Fruit fly (Drosophila melanogaster): ENCODE data around the gene zormin.

Gene zormin

DNA sequence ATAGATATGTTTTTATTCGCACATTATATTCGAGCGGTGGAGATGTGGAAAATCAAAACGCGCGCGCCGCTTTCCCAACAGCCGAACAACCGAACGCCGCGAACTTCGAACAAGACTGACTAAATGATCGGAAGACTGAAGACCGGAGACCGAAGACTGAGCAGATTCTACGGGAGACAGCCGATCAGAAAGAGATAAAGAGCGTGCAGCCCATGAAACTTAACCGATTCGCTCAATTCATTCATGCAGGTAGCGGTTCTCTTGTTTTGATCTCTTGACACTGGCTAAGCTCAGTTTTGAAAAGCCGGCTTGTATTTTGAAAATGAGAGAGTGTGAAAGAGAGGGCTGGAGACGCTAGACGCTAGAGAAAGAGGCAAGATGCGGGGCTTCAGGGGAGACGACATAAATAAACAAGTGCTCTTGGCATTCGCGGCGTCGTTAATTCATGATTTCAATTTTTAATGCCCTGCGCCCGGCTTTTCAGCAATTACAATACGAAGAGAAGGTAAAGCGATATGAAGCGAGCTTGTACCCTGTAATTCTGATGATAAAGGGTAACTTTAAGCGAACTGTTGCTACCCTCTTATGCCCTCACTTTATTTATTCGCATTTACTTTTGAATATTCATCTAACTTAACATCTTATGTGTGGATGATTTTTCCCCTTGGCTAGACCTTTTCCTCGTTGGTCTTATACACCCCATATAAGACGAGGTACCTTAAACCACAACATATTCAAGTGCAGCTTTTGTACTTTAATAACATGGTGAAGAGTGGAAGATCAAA lies at the start of gene zormin:
Gene zormin (minus strand): TSS at position 113 of the 785 bp plus-strand sequence.
- TF ChIP-seq CTCF (optimal IDR thresholded peaks at IDR 0.05) (no peak), CG8478 (optimal IDR thresholded peaks at IDR 0.05) (no peak)

DNA sequence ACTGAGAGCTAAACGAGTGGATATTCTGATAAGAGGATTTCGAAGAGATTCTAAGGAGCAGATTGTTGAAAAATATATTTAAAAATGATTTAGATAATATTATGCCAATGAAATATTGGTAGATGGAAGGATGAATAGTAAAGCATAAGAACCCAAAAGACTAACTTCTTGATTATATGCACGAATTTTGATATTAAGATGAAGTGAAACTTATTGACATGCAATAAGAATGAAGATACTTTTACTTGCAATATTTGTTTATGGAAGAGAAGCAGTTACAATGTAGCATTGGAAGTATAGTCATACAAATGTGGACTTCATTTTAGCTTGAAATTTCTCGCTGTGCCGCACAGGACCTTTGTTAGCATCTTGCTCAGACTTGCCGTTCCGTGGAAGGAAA lies 45.2 kb upstream of the zormin start, which contains the start of gene CG8960:
Gene CG8960 (plus strand): TSS at position 301 of the 400 bp plus-strand sequence.
- no peak for TF ChIP-seq CG8478 (optimal IDR thresholded peaks at IDR 0.05)
- TF ChIP-seq CTCF (optimal IDR thresholded peaks at IDR 0.05): no peak

DNA sequence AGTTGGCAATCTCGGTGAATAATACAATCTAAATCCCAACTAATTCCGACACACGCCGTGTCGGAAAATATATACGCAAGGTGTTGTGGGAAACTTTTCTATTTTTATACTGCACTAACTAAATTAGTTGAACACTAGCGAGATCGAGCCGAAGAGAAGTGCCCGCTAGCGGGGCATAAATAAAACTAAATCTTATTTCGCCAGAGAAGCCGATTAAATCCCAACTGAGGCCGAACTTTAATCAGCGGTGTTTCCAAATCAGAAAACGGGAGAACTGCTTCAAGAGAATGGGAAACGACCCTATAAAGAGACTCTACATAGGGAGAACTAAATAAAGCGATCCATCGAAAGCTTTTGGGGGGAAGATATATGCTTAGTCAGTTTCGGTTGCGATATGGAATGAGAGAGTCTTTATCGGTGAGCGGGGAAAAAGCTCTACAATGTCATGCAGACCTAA lies 40.5 kb upstream of the zormin start, which contains the start of gene CG5707:
Gene CG5707 (minus strand): TSS at position 228 of the 457 bp plus-strand sequence.
- TF ChIP-seq CTCF (optimal IDR thresholded peaks at IDR 0.05): no peak
- peak; percentile 16 for TF ChIP-seq CG8478 (optimal IDR thresholded peaks at IDR 0.05)

DNA sequence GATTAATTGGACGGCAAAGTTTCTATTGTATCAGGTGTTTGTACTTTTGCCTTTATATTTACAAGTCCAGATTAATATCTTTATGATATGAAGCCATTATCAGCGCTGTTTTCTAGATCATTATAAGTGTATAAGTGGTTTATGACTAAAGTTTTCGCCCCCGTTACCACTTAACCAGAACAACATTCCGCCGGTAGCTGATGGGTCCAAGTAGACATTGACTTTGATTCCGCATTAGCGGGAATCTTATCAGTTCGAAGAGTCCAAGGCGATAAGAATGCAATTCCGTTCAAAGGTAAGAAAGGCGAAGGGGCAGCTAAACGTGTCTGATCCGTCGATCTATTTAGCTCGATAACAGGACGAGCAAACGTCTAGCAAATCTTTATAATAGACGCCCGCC lies 40.0 kb upstream of the zormin start:
- TF ChIP-seq CTCF (optimal IDR thresholded peaks at IDR 0.05) (no peak), CG8478 (optimal IDR thresholded peaks at IDR 0.05) (no peak)

DNA sequence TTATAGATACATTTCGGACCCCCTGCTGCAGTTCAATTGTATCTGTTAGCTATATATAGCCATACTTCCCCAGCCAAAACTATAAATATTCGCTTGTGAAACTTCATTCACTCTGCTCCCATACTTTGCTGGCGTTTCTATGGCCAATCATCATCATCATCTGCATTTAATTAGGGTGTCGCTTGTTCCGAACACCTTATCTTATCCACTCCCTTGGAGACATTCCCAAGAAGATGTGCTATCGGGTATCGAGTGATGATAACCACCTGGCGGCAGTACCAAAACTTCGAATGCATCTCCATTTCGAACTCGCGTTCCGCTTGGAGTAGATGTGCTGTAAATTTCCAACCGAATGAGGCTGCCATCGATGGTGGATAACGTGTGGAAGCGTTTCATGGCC lies 34.1 kb upstream of the zormin start, which contains the start of gene CG13810:
Gene CG13810 (plus strand): TSS at position 301 of the 400 bp plus-strand sequence.
- TF ChIP-seq CG8478 (optimal IDR thresholded peaks at IDR 0.05) (no peak), CTCF (optimal IDR thresholded peaks at IDR 0.05) (no peak)

DNA sequence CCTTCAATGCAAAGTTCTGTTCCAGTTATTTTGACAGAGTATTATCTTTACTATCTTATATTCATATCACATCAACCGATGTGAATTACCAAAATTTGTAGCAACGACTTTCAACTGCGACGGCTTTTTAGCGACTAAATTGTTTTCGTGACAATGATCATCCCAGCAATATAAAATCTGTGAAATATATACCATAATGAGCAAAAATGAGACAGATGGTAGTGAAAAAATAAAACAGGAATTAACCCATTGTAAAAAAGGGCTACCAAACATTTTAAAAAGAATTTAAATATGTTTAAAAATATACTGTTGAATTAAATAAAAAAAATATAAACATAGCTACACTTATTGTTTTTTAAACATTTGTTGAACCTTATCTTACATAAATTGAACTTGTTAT lies 22.7 kb upstream of the zormin start, which contains the start of gene CG15820:
Gene CG15820 (minus strand): TSS at position 101 of the 400 bp plus-strand sequence.
- TF ChIP-seq CTCF (optimal IDR thresholded peaks at IDR 0.05) (no peak), CG8478 (optimal IDR thresholded peaks at IDR 0.05) (no peak)

DNA sequence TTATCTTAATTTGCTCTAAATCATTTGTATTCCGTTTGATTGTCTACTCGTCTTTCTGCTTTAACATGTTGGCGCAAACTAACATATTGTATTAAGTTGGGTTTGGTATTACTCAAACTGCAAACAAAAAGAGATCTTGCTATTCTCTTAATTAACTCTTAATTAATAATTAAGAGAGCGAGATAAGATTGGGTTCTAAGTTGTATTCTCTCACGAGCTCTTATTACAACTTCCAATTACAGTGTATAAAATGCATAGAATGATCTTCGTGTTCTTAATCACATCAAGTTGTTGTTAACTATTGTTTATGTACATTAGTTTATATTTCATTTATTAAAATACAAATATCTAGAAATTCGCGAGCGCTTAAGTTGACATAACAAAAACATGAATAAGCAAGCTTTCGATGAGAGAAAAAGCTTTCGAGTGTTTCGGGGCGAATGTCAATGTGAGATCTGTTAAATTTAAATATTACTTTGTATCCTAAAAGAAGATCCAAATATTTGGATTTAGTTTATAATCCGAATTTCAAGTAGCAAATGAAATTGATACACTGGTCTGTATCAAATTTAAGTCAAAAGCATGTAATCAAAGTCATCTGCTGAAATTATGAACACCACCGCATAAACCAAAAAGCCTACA lies 19.5 kb upstream of the zormin start, which contains the start of gene CG5704:
Gene CG5704 (minus strand): TSS at position 87 of the 642 bp plus-strand sequence.
- TF ChIP-seq CTCF (optimal IDR thresholded peaks at IDR 0.05) (no peak), CG8478 (optimal IDR thresholded peaks at IDR 0.05) (no peak)

DNA sequence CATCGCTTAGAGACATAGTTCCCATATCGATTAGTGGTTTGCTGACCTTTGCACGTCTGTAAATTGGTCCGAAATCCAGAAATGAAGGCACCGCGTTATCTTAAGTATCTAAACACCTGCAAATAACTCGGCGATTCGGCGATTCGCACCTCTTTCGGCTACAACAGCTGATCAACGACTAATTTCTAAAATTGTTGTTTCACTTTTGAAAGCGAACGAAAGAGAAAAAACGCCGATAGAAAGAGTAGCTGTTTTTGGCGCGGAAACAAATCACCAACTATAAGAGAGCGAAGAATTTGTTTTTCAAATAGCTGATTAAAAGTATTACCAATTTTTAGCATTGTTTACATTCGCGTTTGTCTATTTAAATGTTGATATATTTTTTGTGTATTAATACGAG lies 17.5 kb upstream of the zormin start, which contains the start of gene CG15879:
Gene CG15879 (minus strand): TSS at position 155 of the 400 bp plus-strand sequence.
- no peak for TF ChIP-seq CG8478 (optimal IDR thresholded peaks at IDR 0.05)
- no peak for TF ChIP-seq CTCF (optimal IDR thresholded peaks at IDR 0.05)

DNA sequence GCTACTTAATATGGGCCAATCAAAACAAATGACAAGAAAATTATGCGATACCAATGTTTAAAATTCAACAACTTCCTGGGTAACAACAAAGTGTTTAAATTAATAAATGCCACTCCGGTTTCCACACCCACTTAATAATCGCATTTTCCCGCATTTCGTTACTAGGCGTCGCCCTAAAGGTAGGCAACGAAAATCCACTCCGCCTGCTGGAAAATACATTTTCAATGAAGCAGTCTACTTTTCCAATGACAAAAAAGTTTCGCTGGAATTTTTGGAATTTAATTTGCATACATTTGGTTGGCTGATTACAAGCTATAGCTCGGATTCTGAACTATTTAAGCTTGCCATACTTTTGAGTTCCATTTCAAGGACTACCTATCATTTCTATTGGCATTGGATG lies 15.3 kb upstream of the zormin start:
- no peak for TF ChIP-seq CG8478 (optimal IDR thresholded peaks at IDR 0.05)
- TF ChIP-seq CTCF (optimal IDR thresholded peaks at IDR 0.05): no peak

DNA sequence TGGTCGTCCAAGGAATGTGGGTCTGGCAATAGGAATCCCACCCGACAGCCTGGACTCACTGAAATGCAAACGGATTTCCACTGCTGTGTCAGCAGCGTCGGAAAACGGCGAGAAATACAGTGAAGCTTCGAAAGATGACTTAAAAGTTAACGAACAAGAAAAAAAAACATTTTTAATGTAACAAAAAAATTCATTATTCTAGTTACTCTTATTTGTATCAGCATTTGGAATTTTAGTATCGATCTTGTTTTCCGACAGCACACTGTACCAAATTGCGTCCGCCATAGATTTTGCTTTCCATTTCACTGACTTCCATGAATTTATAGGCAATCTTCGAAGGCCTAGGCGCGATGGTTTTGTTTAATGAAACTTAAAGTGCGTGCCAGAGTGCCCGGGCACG lies 13.3 kb upstream of the zormin start:
- no peak for TF ChIP-seq CTCF (optimal IDR thresholded peaks at IDR 0.05)
- no peak for TF ChIP-seq CG8478 (optimal IDR thresholded peaks at IDR 0.05)

DNA sequence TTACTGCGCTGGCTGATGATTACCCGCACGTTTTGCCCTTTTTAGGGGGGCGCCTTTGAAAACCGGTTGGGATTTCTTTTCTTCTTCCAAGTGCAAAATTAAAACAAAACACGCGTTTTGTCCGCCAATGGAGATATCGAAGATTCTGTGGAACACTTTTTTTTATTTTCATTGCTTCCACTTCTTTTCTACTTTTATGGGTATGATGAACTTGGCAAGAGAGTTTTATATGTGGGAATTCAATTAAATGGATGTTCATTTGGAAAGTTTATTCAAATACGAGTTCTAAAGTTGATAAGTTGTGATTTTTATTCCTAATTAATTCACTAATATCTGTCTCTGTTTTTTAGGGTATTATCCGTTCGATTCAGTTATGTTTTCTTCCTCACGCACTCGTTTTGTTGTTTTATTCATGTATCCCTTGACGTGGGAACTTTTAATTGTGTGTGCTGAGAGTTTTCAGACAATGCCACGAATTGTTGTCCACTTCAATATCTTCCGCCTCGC lies 12.6 kb upstream of the zormin start:
- no peak for TF ChIP-seq CTCF (optimal IDR thresholded peaks at IDR 0.05)

DNA sequence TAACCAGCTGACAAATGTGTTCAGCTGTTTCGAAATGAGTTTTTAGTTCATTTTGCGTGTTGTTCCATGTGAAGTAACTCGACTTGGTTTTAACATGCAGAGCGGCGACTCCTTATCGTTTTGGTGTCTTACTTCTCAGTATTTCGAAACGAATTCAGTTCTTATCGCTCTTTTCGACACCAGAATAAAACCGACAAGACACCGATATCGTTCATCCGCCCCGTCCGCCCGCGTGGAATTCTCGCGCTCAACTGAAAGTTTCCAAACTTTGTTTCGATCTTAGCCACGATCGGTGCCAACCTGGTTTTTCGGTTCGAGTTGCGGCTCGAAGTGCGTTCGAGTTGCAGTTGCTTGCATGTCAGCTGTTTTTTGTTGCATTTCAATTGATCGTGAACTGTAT lies 12.1 kb upstream of the zormin start, which contains the start of gene CG15822:
Gene CG15822 (minus strand): TSS at position 256 of the 400 bp plus-strand sequence.
- TF ChIP-seq CTCF (optimal IDR thresholded peaks at IDR 0.05) (no peak), CG8478 (optimal IDR thresholded peaks at IDR 0.05) (no peak)

DNA sequence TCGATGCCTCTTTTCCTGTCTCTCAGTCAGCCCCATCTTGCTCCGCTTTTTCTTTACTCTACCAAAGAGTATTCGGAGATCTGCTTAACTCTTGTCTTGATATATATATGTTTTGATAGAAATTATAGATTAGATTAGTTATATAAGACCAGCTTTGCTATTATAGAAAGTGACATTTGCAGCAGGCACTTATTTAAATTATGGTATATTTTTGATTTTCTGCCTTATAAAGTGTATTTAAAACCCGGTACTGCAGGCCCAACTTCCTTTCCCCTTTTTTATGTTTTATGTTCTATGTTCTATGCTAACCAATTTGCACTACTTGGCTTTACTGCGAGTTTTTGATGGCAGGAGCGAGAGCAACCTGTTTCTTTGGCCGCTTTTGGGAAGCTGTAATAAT lies 11.1 kb upstream of the zormin start:
- TF ChIP-seq CG8478 (optimal IDR thresholded peaks at IDR 0.05): no peak

DNA sequence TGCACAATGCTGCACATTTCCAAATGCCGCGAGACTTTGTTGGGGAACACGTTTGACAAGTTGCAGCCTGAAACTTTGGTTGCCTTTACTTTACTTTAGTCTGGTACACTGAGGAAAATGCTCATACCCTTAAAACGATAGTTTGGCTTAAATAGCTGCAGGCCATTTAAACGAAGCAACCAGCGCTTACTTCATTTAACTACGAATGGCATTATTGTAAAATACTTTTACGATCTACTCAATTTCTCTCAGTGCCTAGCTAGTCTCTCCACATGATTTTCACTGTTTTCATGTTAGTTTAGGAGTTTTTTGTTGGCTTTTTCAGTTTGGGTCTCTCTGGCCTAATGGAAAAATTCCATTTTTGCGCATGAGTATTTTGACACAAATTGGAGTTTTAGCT lies 10.5 kb upstream of the zormin start:
- TF ChIP-seq CTCF (optimal IDR thresholded peaks at IDR 0.05) (no peak), CG8478 (optimal IDR thresholded peaks at IDR 0.05) (no peak)

DNA sequence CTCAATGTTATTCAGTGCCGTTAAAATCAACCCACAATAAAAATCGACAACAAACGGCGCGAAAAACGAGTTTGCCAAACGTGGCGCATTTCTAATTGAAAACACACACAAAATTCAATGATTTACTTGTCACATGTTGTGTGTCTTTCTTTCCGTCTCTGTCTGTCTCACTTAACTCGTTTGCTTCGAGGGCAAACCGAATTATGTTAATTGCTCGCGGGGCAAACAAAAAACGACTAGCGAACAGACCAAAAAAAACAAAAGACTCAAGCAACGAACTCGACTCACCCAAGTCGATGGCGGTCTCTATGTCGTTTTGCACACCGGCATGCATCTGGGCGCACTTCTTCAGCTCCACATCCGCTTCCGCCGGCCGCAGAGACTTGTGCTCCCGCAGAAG lies 8.3 kb upstream of the zormin start:
- TF ChIP-seq CG8478 (optimal IDR thresholded peaks at IDR 0.05): no peak
- no peak for TF ChIP-seq CTCF (optimal IDR thresholded peaks at IDR 0.05)

Data from S2 (cell line).